Fruit fly (Drosophila melanogaster) whole organism, embryonic: ENCODE results near the gene CG14341.

Source experiments
- Atf-2 ChIP-seq: fragments of 200-800 bp; sonication (Bioruptor generic); optimal IDR thresholded peaks from 2 replicates; lab custom pipeline; 2016; ENCODE audit warnings: missing biosample characterization, missing genetic modification characterization
- BtbVII ChIP-seq: fragments of 200-800 bp; sonication (Bioruptor generic); optimal IDR thresholded peaks from 3 replicates; lab custom pipeline; 2017; ENCODE audit warnings: missing biosample characterization, mild to moderate bottlenecking, missing genetic modification characterization
- C15 ChIP-seq: fragments of 200-800 bp; sonication (Bioruptor generic); IDR thresholded peaks from 3 replicates; pipeline ENCODE4 v1.3.6; 2022; ENCODE audit warnings: missing biosample characterization, missing genetic modification characterization
- CG11093 ChIP-seq: fragments of 200-800 bp; sonication (Bioruptor generic); IDR thresholded peaks from 3 replicates; pipeline ENCODE4 v1.3.6; 2022; ENCODE audit warnings: missing biosample characterization, missing genetic modification characterization
- CG12236 ChIP-seq: fragments of 200-800 bp; sonication (Bioruptor generic); optimal IDR thresholded peaks from 2 replicates; lab custom pipeline; 2016; ENCODE audit warnings: missing biosample characterization, missing genetic modification characterization
- CG14441 ChIP-seq: fragments of 200-800 bp; sonication (Bioruptor generic); IDR thresholded peaks from 2 replicates; pipeline ENCODE4 v1.3.6; 2022; ENCODE audit warnings: missing biosample characterization, missing genetic modification characterization
- CG14860 ChIP-seq: fragments of 200-800 bp; sonication (Bioruptor generic); IDR thresholded peaks from 3 replicates; pipeline ENCODE4 v1.3.6; 2022; ENCODE audit warnings: missing biosample characterization, missing genetic modification characterization; ENCODE audit not compliant: partially characterized antibody
- CG1647 ChIP-seq: fragments of 200-800 bp; sonication (Bioruptor generic); optimal IDR thresholded peaks from 3 replicates; lab custom pipeline; 2016; ENCODE audit warnings: missing biosample characterization, missing genetic modification characterization
- CG17359 ChIP-seq: fragments of 200-800 bp; sonication (Bioruptor generic); optimal IDR thresholded peaks from 3 replicates; lab custom pipeline; 2018; ENCODE audit warnings: missing biosample characterization, mild to moderate bottlenecking, missing genetic modification characterization, moderate library complexity
- CG17385 ChIP-seq: fragments of 200-800 bp; sonication (Bioruptor generic); optimal IDR thresholded peaks from 3 replicates; lab custom pipeline; 2018; ENCODE audit warnings: missing biosample characterization, mild to moderate bottlenecking, missing genetic modification characterization
- CG17802 ChIP-seq: fragments of 200-800 bp; sonication (Bioruptor generic); optimal IDR thresholded peaks from 2 replicates; lab custom pipeline; 2018; ENCODE audit warnings: missing biosample characterization, mild to moderate bottlenecking, missing genetic modification characterization, moderate library complexity
- CG2199 ChIP-seq: fragments of 200-800 bp; sonication (Bioruptor generic); IDR thresholded peaks from 3 replicates; pipeline ENCODE4 v1.3.6; 2022; ENCODE audit warnings: missing biosample characterization, missing genetic modification characterization
- CG2202 ChIP-seq: fragments of 200-800 bp; sonication (Bioruptor generic); optimal IDR thresholded peaks from 2 replicates; lab custom pipeline; 2018; ENCODE audit warnings: missing biosample characterization, mild to moderate bottlenecking, missing genetic modification characterization
- CG31224 ChIP-seq: fragments of 200-800 bp; sonication (Bioruptor generic); IDR thresholded peaks from 2 replicates; pipeline ENCODE4 v1.3.6; 2022; ENCODE audit warnings: missing biosample characterization, missing genetic modification characterization
- CG3726 ChIP-seq: fragments of 200-800 bp; sonication (Bioruptor generic); IDR thresholded peaks from 3 replicates; pipeline ENCODE4, ENCODE4 v1.3.6; 2022; ENCODE audit warnings: missing biosample characterization, missing genetic modification characterization
- CG42726 ChIP-seq: fragments of 200-800 bp; sonication (Bioruptor generic); IDR thresholded peaks from 2 replicates; pipeline ENCODE4 v1.3.6; 2022; ENCODE audit warnings: missing biosample characterization, missing genetic modification characterization; ENCODE audit not compliant: partially characterized antibody
- CG4360 ChIP-seq: fragments of 200-800 bp; sonication (Bioruptor generic); IDR thresholded peaks from 2 replicates; pipeline ENCODE4 v1.3.6; 2022; ENCODE audit warnings: missing biosample characterization, missing genetic modification characterization
- CG5180 ChIP-seq: fragments of 200-800 bp; sonication (Bioruptor generic); optimal IDR thresholded peaks from 3 replicates; lab custom pipeline; 2017; ENCODE audit warnings: missing biosample characterization, missing genetic modification characterization, mild to moderate bottlenecking, moderate library complexity, missing genetic modification reagents
- CG8359 ChIP-seq: fragments of 200-800 bp; sonication (Bioruptor generic); optimal IDR thresholded peaks from 2 replicates; lab custom pipeline; 2017; ENCODE audit warnings: missing biosample characterization, mild to moderate bottlenecking, missing genetic modification characterization, borderline replicate concordance
- CHES-1-like ChIP-seq: fragments of 200-800 bp; sonication (Bioruptor generic); optimal IDR thresholded peaks from 2 replicates; lab custom pipeline; 2016; ENCODE audit warnings: missing biosample characterization, missing genetic modification characterization
- Deaf1 ChIP-seq: fragments of 200-800 bp; optimal IDR thresholded peaks from 3 replicates; lab custom pipeline; 2019; ENCODE audit warnings: missing biosample characterization, mild to moderate bottlenecking, missing genetic modification characterization, moderate library complexity
- Fer1 ChIP-seq: fragments of 200-800 bp; sonication (Bioruptor generic); optimal IDR thresholded peaks from 2 replicates; lab custom pipeline; 2017; ENCODE audit warnings: missing biosample characterization, mild to moderate bottlenecking, missing genetic modification characterization
- Gsc ChIP-seq: fragments of 200-800 bp; sonication (Bioruptor generic); IDR thresholded peaks from 2 replicates; pipeline ENCODE4 v1.3.6; 2022; ENCODE audit warnings: missing biosample characterization, missing genetic modification characterization
- Kr ChIP-seq: fragments of 200-800 bp; sonication (Bioruptor generic); optimal IDR thresholded peaks from 2 replicates; lab custom pipeline; 2017; ENCODE audit warnings: missing biosample characterization, mild to moderate bottlenecking, missing genetic modification characterization
- Lim3 ChIP-seq: fragments of 200-800 bp; sonication (Bioruptor generic); IDR thresholded peaks from 2 replicates; pipeline ENCODE4 v1.3.6; 2022; ENCODE audit warnings: missing biosample characterization, missing genetic modification characterization
- Nf-YA ChIP-seq: fragments of 200-800 bp; sonication (Bioruptor generic); IDR thresholded peaks from 2 replicates; pipeline ENCODE4 v1.3.6; 2022; ENCODE audit warnings: missing biosample characterization, missing genetic modification characterization
- Optix ChIP-seq: fragments of 200-800 bp; sonication (Bioruptor generic); IDR thresholded peaks from 3 replicates; pipeline ENCODE4 v1.3.6; 2022; ENCODE audit warnings: missing biosample characterization, missing genetic modification characterization
- Rx ChIP-seq: fragments of 200-800 bp; sonication (Bioruptor generic); IDR thresholded peaks from 2 replicates; pipeline ENCODE4 v1.3.6; 2022; ENCODE audit warnings: missing biosample characterization, missing genetic modification characterization
- Stat92E ChIP-seq, 3 experiments: fragments of >200 bp in 2 of 3; fragments of 200-800 bp in 1 of 3; sonication (Bioruptor generic) in 1 of 3; optimal IDR thresholded peaks; 2 replicates each; lab custom pipeline; 2017 to 2019; ENCODE audit warnings: missing biosample characterization in 3 of 3, missing genetic modification characterization in 3 of 3, mild to moderate bottlenecking in 1 of 3, moderate library complexity in 1 of 3
- Xbp1 ChIP-seq: fragments of 200-800 bp; sonication (Bioruptor generic); optimal IDR thresholded peaks from 3 replicates; lab custom pipeline; 2016; ENCODE audit warnings: missing biosample characterization, mild to moderate bottlenecking, missing genetic modification characterization
- chm ChIP-seq: fragments of 200-800 bp; sonication (Bioruptor generic); IDR thresholded peaks from 2 replicates; pipeline ENCODE4 v1.3.6; 2022; ENCODE audit warnings: missing biosample characterization, missing genetic modification characterization
- dm ChIP-seq: fragments of 200-800 bp; sonication (Bioruptor generic); optimal IDR thresholded peaks from 3 replicates; lab custom pipeline; 2016; ENCODE audit warnings: missing biosample characterization, missing genetic modification characterization
- dysf ChIP-seq: fragments of 200-800 bp; sonication (Bioruptor generic); IDR thresholded peaks from 3 replicates; pipeline ENCODE4 v1.3.6; 2022; ENCODE audit warnings: missing biosample characterization, missing genetic modification characterization
- ind ChIP-seq: fragments of 200-800 bp; sonication (Bioruptor generic); optimal IDR thresholded peaks from 3 replicates; lab custom pipeline; 2016; ENCODE audit warnings: missing biosample characterization, missing genetic modification characterization
- inv ChIP-seq: fragments of 200-800 bp; sonication (Bioruptor generic); IDR thresholded peaks from 2 replicates; pipeline ENCODE4 v1.3.6; 2022; ENCODE audit warnings: missing biosample characterization, missing genetic modification characterization; ENCODE audit not compliant: partially characterized antibody
- jumu ChIP-seq: fragments of 200-800 bp; sonication (Bioruptor generic); optimal IDR thresholded peaks from 3 replicates; lab custom pipeline; 2016; ENCODE audit warnings: missing biosample characterization, missing genetic modification characterization
- knrl ChIP-seq: fragments of 200-800 bp; sonication (Bioruptor generic); IDR thresholded peaks from 3 replicates; pipeline ENCODE4 v1.3.6; 2022; ENCODE audit warnings: missing biosample characterization, missing genetic modification characterization; ENCODE audit not compliant: partially characterized antibody
- lbe ChIP-seq: fragments of 200-800 bp; sonication (Bioruptor generic); optimal IDR thresholded peaks from 2 replicates; lab custom pipeline; 2016; ENCODE audit warnings: missing biosample characterization, mild to moderate bottlenecking, missing genetic modification characterization
- lmd ChIP-seq: fragments of 200-800 bp; sonication (Bioruptor generic); IDR thresholded peaks from 2 replicates; pipeline ENCODE4 v1.3.6; 2022; ENCODE audit warnings: missing biosample characterization, missing genetic modification characterization
- mam ChIP-seq: fragments of 200-800 bp; sonication (Bioruptor generic); optimal IDR thresholded peaks from 3 replicates; lab custom pipeline; 2016; ENCODE audit warnings: missing biosample characterization, missing genetic modification characterization
- nerfin-2 ChIP-seq: fragments of 200-800 bp; sonication (Bioruptor generic); IDR thresholded peaks from 2 replicates; pipeline ENCODE4 v1.3.6; 2022; ENCODE audit warnings: missing biosample characterization, missing genetic modification characterization; ENCODE audit not compliant: partially characterized antibody
- otp ChIP-seq: fragments of 200-800 bp; sonication (Bioruptor generic); IDR thresholded peaks from 3 replicates; pipeline ENCODE4, ENCODE4 v1.3.6; 2022; ENCODE audit warnings: missing biosample characterization, missing genetic modification characterization
- pho ChIP-seq: fragments of 200-800 bp; sonication (Bioruptor generic); optimal IDR thresholded peaks from 2 replicates; lab custom pipeline; 2016; ENCODE audit warnings: missing biosample characterization, missing genetic modification characterization
- pros ChIP-seq: fragments of 200-800 bp; sonication (Bioruptor generic); optimal IDR thresholded peaks from 3 replicates; lab custom pipeline; 2019; ENCODE audit warnings: missing biosample characterization, mild to moderate bottlenecking, missing genetic modification characterization, moderate library complexity
- pzg ChIP-seq: fragments of 200-800 bp; sonication (Bioruptor generic); optimal IDR thresholded peaks from 3 replicates; lab custom pipeline; 2018; ENCODE audit warnings: missing biosample characterization, mild to moderate bottlenecking, missing genetic modification characterization, moderate library complexity
- schlank ChIP-seq: fragments of 200-800 bp; sonication (Bioruptor generic); optimal IDR thresholded peaks from 2 replicates; lab custom pipeline; 2018; ENCODE audit warnings: missing biosample characterization, mild to moderate bottlenecking, missing genetic modification characterization
- slbo ChIP-seq: fragments of 200-800 bp; sonication (Bioruptor generic); IDR thresholded peaks from 2 replicates; pipeline ENCODE4 v1.3.6; 2022; ENCODE audit warnings: missing biosample characterization, missing genetic modification characterization
- sob ChIP-seq: fragments of 200-800 bp; sonication (Bioruptor generic); IDR thresholded peaks from 2 replicates; pipeline ENCODE4 v1.3.6; 2022; ENCODE audit warnings: missing biosample characterization, missing genetic modification characterization
- unc-4 ChIP-seq: fragments of 200-800 bp; sonication (Bioruptor generic); IDR thresholded peaks from 2 replicates; pipeline ENCODE4 v1.3.6; 2022; ENCODE audit warnings: missing biosample characterization, missing genetic modification characterization; ENCODE audit not compliant: partially characterized antibody
- wor ChIP-seq: fragments of 200-800 bp; sonication (Bioruptor generic); IDR thresholded peaks from 2 replicates; pipeline ENCODE4 v1.3.6; 2022; ENCODE audit warnings: missing biosample characterization, missing genetic modification characterization

CG14341 gene

dm6 chr2L:1172704-1173107 lies 6.4 kb downstream of the CG14341 start, which contains the start of the genes Charon and CG4887 (continued):
- TF ChIP-seq Lim3 (GFP tag; lab: Robert Waterston, UW): no peak
- TF ChIP-seq Fer1: peak; percentile 86
- TF ChIP-seq CG31224 (GFP tag; lab: Robert Waterston, UW): peak; percentile 55; the same call in 1 of the 2 replicates
- no peak for TF ChIP-seq otp (GFP tag; lab: Robert Waterston, UW)
- no peak for TF ChIP-seq BtbVII (GFP tag; lab: Kevin White, UChicago)
- peak; percentile 32; the same call in 1 of the 2 replicates for TF ChIP-seq nerfin-2 (GFP tag; lab: Robert Waterston, UW)
- peak; percentile 78 for TF ChIP-seq CG14441
- no peak for TF ChIP-seq Kr
- peak; percentile 88 for TF ChIP-seq ind (GFP tag; lab: Kevin White, UChicago)
- peak in 1 of 3 experiments; percentile 15 for TF ChIP-seq Stat92E (GFP tag; optimal IDR thresholded peaks at IDR 0.05; lab: Kevin White, UChicago)
- TF ChIP-seq Rx (GFP tag; lab: Robert Waterston, UW): peak; percentile 61
- TF ChIP-seq CG12236 (GFP tag; lab: Kevin White, UChicago): peak; percentile 40
- TF ChIP-seq Gsc (GFP tag; lab: Robert Waterston, UW): peak; percentile 46; the same call in 1 of the 2 replicates
- peak; percentile 70; the same call in 2 of the 3 replicates for TF ChIP-seq CG11093 (GFP tag; lab: Robert Waterston, UW)

- peak; percentile 75 for TF ChIP-seq Deaf1 (tag; lab: Kevin White, UChicago)
- no peak for TF ChIP-seq CG17359 (tag; lab: Kevin White, UChicago)
- no peak for TF ChIP-seq Atf-2 (GFP tag; lab: Kevin White, UChicago)
- peak; percentile 57; the same call in 2 of the 3 replicates for TF ChIP-seq CG14860
- no peak for TF ChIP-seq CG17802 (tag; lab: Kevin White, UChicago)
- peak; percentile 18 for TF ChIP-seq pho (GFP tag; lab: Kevin White, UChicago)
- TF ChIP-seq CG8359: no peak
- no peak for TF ChIP-seq mam
- TF ChIP-seq dm (GFP tag; lab: Kevin White, UChicago): no peak
- TF ChIP-seq CHES-1-like (GFP tag; lab: Kevin White, UChicago): no peak
- TF ChIP-seq lbe (GFP tag; lab: Kevin White, UChicago): no peak
- TF ChIP-seq pros (GFP tag; lab: Kevin White, UChicago): no peak
- no peak for TF ChIP-seq schlank (tag; lab: Kevin White, UChicago)
- no peak for TF ChIP-seq wor (GFP tag; lab: Robert Waterston, UW)
- TF ChIP-seq Fer1: no peak
- TF ChIP-seq chm (GFP tag; lab: Robert Waterston, UW): no peak
- peak; percentile 61 for TF ChIP-seq slbo (GFP tag; lab: Robert Waterston, UW)
- TF ChIP-seq CG42726 (GFP tag; lab: Robert Waterston, UW): no peak
- no peak for TF ChIP-seq CG4360 (GFP tag; lab: Robert Waterston, UW)
- no peak for TF ChIP-seq CG3726 (GFP tag; lab: Robert Waterston, UW)
- TF ChIP-seq CG17385 (GFP tag; lab: Kevin White, UChicago): no peak
- peak; percentile 48; the same call in 2 of the 3 replicates for TF ChIP-seq knrl (GFP tag; lab: Robert Waterston, UW)
- no peak for TF ChIP-seq jumu (GFP tag; lab: Kevin White, UChicago)
- TF ChIP-seq pzg (GFP tag; lab: Kevin White, UChicago): peak; percentile 81
- TF ChIP-seq dysf: no peak
- no peak for TF ChIP-seq CG2199 (GFP tag; lab: Robert Waterston, UW)
- TF ChIP-seq Optix (GFP tag; lab: Robert Waterston, UW): no peak
- peak; percentile 36; the same call in 1 of the 2 replicates for TF ChIP-seq inv
- no peak for TF ChIP-seq C15 (GFP tag; lab: Robert Waterston, UW)
- no peak for TF ChIP-seq CG2202 (tag; lab: Kevin White, UChicago)
- TF ChIP-seq CG5180 (GFP tag; lab: Kevin White, UChicago): no peak
- no peak for TF ChIP-seq lmd
- no peak for TF ChIP-seq Nf-YA (GFP tag; lab: Robert Waterston, UW)
- peak; percentile 65 for TF ChIP-seq unc-4 (GFP tag; lab: Robert Waterston, UW)
- peak; percentile 19 for TF ChIP-seq Xbp1 (GFP tag; lab: Kevin White, UChicago)
- TF ChIP-seq sob: no peak
- no peak for TF ChIP-seq CG1647 (GFP tag; lab: Kevin White, UChicago)
Observed at dm6 chr2L:1177522-1177921, 11.2 kb downstream of the CG14341 start, which contains the start of gene CG4896. Gene CG4896, plus strand, starts transcription at chr2L:1177690.
